Worm (Caenorhabditis elegans) whole organism, L4/young adult: ENCODE measurements around the gene plep-1.

Experiments
- W03F9.2 ChIP-seq: fragments of 150-350 bp; optimal IDR thresholded peaks from 2 replicates; lab custom pipeline; 2014; ENCODE audit warnings: missing biosample characterization, missing genetic modification characterization
- him-1 ChIP-seq: sonication (generic microtip); optimal IDR thresholded peaks from 2 replicates; lab custom pipeline; 2016; ENCODE audit warnings: missing genotype, missing genetic modification reagents, missing genetic modification characterization, missing compliant biosample characterization

- TF ChIP-seq W03F9.2 (tag; lab: Kevin White, UChicago): no peak
- TF ChIP-seq him-1 (tag; lab: Kevin White, UChicago): no peak
Measured at ce11 chrII:4288572-4288971, 23.4 kb downstream of the plep-1 start.
